Fruit fly (Drosophila melanogaster) ovary, adult (tissue): Measurements from ENCODE around the gene CG15375.

Experiments
- CG17801 ChIP-seq: fragments of 200-800 bp; optimal IDR thresholded peaks from 2 replicates; lab custom pipeline; 2019; ENCODE audit warnings: missing biosample characterization, mild to moderate bottlenecking, missing genetic modification characterization, moderate library complexity; ENCODE audit not compliant: partially characterized antibody

The CG15375 gene

dm6 chrX:4119582-4119981 is 18.5 kb downstream of the CG15375 start:
- no peak for TF ChIP-seq CG17801 (GFP tag; lab: Kevin White, UChicago)

DNA sequence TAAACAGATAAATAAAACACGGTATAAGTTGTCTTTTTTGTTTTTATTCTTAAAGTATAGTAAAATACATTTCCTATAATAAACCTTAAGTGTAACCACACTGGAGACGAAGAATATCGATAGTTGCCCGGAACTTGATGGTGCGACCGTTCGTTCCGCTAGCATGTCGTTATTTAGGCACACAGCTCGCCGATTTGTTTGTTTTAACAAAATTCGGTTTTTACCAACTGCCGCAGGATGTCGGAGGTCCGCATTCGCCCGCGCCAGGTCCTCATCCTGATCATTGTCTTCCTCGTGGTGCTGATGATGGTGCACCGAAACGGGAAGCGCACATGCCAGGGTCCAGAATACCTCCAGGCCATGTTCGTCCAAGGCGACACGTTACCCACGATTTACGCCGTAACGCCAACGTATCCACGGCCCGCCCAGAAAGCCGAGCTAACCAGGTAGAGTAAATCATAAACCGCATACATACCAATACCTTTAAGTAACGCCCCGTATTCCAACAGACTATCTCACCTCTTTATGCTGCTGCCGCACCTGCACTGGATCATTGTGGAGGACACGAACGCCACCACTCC is 30.0 kb downstream of the CG15375 start, which contains the start of gene GlcAT-I:
GlcAT-I (plus strand) TSS at position 163 of the 581 bp plus-strand sequence.
- TF ChIP-seq CG17801 (GFP tag; lab: Kevin White, UChicago) = peak; percentile 12

dm6 chrX:4139043-4139442 is 37.9 kb downstream of the CG15375 start:
- TF ChIP-seq CG17801 (GFP tag; lab: Kevin White, UChicago) = no peak

dm6 chrX:4150989-4151388 is 49.9 kb downstream of the CG15375 start:
- peak; percentile 62 for TF ChIP-seq CG17801 (GFP tag; lab: Kevin White, UChicago)
